Fruit fly (Drosophila melanogaster) whole organism, wandering third instar larva: ENCODE data around the gene lab.

Source experiments
- Abd-B ChIP-seq: fragments of >200 bp; optimal IDR thresholded peaks from 2 replicates; lab custom pipeline; 2017; ENCODE audit warnings: missing biosample characterization, missing genetic modification characterization
- CG32264 ChIP-seq: fragments of 200-800 bp; sonication (Bioruptor generic); optimal IDR thresholded peaks from 2 replicates; lab custom pipeline; 2016; ENCODE audit warnings: missing biosample characterization, missing genetic modification characterization
- CG9705 ChIP-seq: fragments of 200-800 bp; sonication (Bioruptor generic); optimal IDR thresholded peaks from 2 replicates; lab custom pipeline; 2018; ENCODE audit warnings: missing biosample characterization, mild to moderate bottlenecking, missing genetic modification characterization
- Dfd ChIP-seq: fragments of >200 bp; optimal IDR thresholded peaks from 2 replicates; lab custom pipeline; 2017; ENCODE audit warnings: missing biosample characterization, missing genetic modification characterization
- Dif ChIP-seq: fragments of 200-275, 200-300 bp; sonication (Bioruptor generic); optimal IDR thresholded peaks from 2 replicates; lab custom pipeline; 2018; ENCODE audit warnings: missing biosample characterization, missing genetic modification characterization; ENCODE audit not compliant: partially characterized antibody
- Myc ChIP-seq: fragments of >200 bp; optimal IDR thresholded peaks from 2 replicates; lab custom pipeline; 2017
- OdsH ChIP-seq: fragments of 200-800 bp; sonication (Bioruptor generic); optimal IDR thresholded peaks from 2 replicates; lab custom pipeline; 2016; ENCODE audit warnings: missing biosample characterization, mild to moderate bottlenecking, missing genetic modification characterization
- Rel ChIP-seq, 2 experiments: fragments of 200-800 bp; sonication (Bioruptor generic) in 1 of 2; optimal IDR thresholded peaks; 2 replicates in 1 of 2; 3 replicates in 1 of 2; lab custom pipeline; 2016 to 2019; ENCODE audit warnings: mild to moderate bottlenecking in 2 of 2, missing biosample characterization in 2 of 2, missing genetic modification characterization in 2 of 2, moderate library complexity in 1 of 2
- Vsx2 ChIP-seq: fragments of 200-300, 225-300 bp; sonication (Bioruptor generic); optimal IDR thresholded peaks from 2 replicates; lab custom pipeline; 2018; ENCODE audit warnings: missing biosample characterization, missing genetic modification characterization; ENCODE audit not compliant: partially characterized antibody
- fru ChIP-seq: fragments of 200-800 bp; sonication (Bioruptor generic); optimal IDR thresholded peaks from 3 replicates; lab custom pipeline; 2016; ENCODE audit warnings: missing biosample characterization, mild to moderate bottlenecking, missing genetic modification characterization
- h ChIP-seq: fragments of 200-800 bp; sonication (Bioruptor generic); optimal IDR thresholded peaks from 3 replicates; lab custom pipeline; 2016; ENCODE audit warnings: missing biosample characterization, mild to moderate bottlenecking, missing genetic modification characterization
- jim ChIP-seq: fragments of 175-275, 200-325 bp; sonication (Bioruptor generic); optimal IDR thresholded peaks from 2 replicates; lab custom pipeline; 2016; ENCODE audit warnings: missing biosample characterization, mild to moderate bottlenecking, missing genetic modification characterization
- tai ChIP-seq: sonication (Bioruptor generic); optimal IDR thresholded peaks from 2 replicates; lab custom pipeline; 2016; ENCODE audit warnings: missing biosample characterization, missing genetic modification characterization
- usp ChIP-seq: fragments of >200 bp; optimal IDR thresholded peaks from 2 replicates; lab custom pipeline; 2017; ENCODE audit warnings: missing biosample characterization, missing genetic modification characterization

DNA sequence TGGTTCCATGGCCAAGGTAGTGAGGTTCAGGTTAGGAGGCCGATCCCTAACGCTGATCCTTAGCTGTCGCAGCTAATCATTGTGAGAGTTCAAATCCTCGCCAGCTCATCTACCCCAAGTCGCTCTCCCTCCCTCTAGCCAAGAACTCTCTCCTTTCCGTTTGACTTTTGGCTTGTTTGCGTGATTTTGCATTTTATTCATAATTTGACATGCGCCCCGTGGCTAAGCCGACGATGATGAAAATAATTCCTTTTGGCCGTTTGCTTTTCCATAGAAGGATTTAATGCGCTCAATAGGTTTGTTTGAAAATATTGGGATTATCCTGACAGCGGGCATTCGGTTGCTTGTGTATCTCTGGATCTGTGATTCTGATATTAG lies 15.1 kb downstream of the lab start:
- TF ChIP-seq Myc (lab: Kevin White, UChicago) (no peak), OdsH (GFP tag; lab: Kevin White, UChicago) (no peak), CG9705 (no peak), CG32264 (no peak), fru (GFP tag; lab: Kevin White, UChicago) (no peak), usp (GFP tag; lab: Kevin White, UChicago) (no peak), Dfd (GFP tag; lab: Kevin White, UChicago) (no peak), Abd-B (GFP tag; lab: Kevin White, UChicago) (no peak), Rel (GFP tag; optimal IDR thresholded peaks at IDR 0.05; lab: Kevin White, UChicago) (no peak), Rel (tag; optimal IDR thresholded peaks at IDR 0.05; lab: Kevin White, UChicago) (no peak), jim (GFP tag; lab: Kevin White, UChicago) (no peak), Dif (GFP tag; lab: Kevin White, UChicago) (no peak), tai (no peak), h (GFP tag; lab: Kevin White, UChicago) (no peak), Vsx2 (GFP tag; lab: Kevin White, UChicago) (no peak)
